Comparison of ENCODE assay signal across 3 worm cellular contexts in the genomic region with DNA sequence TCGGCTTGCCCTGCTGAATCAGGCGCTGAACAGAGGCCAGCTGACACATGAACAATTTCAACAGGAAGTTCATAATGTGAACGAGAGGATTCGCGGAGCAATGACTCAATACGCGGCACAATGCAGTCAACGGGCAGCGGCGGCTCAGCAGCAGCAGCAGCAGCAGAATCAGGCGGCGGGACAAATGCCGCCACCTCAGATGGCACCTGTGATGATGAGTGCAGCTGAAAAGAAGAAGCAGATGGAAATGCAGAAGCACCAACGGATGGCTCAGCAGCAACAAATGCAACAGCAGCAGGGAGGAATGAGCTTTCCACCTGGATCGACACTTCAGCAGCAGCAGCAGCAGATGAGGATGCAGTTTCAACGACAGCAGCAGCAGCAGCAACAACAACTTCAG.
A peak's percentile ranks its signal among the peaks of the same experiment; 100 is the strongest.
TF ChIP-seq lines count a peak whose summit lies in the region.

No protein-coding gene starts in this region.

TF ChIP-seq in whole organism, L4 larva, 104 proteins besides CTCF, POLR2A, EP300 and RAD21:
- TF ChIP-seq vab-7 (GFP tag; IDR thresholded peaks at IDR 0.05; lab: Robert Waterston, UW), result no peak
- TF ChIP-seq sdz-12 (GFP tag; optimal IDR thresholded peaks at IDR 0.05; lab: Kevin White, UChicago), result peak; percentile 14
- peak; percentile 84 for TF ChIP-seq set-16 (GFP tag; IDR thresholded peaks at IDR 0.05; lab: Robert Waterston, UW)

TF ChIP-seq in whole organism, late embryonic, 69 proteins besides CTCF, POLR2A, EP300 and RAD21:
- TF ChIP-seq pros-1 (tag; optimal IDR thresholded peaks at IDR 0.05; lab: Kevin White, UChicago) (no peak), ceh-34 (tag; optimal IDR thresholded peaks at IDR 0.05; lab: Kevin White, UChicago) (no peak), pag-3 (tag; optimal IDR thresholded peaks at IDR 0.05; lab: Kevin White, UChicago; ENCODE audit: borderline replicate concordance) (no peak), ceh-9 (tag; optimal IDR thresholded peaks at IDR 0.05; lab: Kevin White, UChicago) (no peak), ceh-14 (tag; optimal IDR thresholded peaks at IDR 0.05; lab: Kevin White, UChicago) (no peak), hlh-6 (tag; optimal IDR thresholded peaks at IDR 0.05; lab: Kevin White, UChicago) (peak; percentile 30), gmeb-2 (tag; optimal IDR thresholded peaks at IDR 0.05; lab: Kevin White, UChicago) (no peak)

TF ChIP-seq in whole organism, young adult, 124 proteins besides CTCF, POLR2A, EP300 and RAD21:
- TF ChIP-seq zfh-2 (GFP tag; conservative IDR thresholded peaks at IDR 0.05; lab: Robert Waterston, UW) (peak; percentile 80), dox-1 (GFP tag; IDR thresholded peaks at IDR 0.05; lab: Robert Waterston, UW) (0 out of 2 replicates have a peak, but pooled peaks have one; percentile 26), F52B5.7 (tag; optimal IDR thresholded peaks at IDR 0.05; lab: Kevin White, UChicago) (peak; percentile 27), Y95B8A.8 (GFP tag; IDR thresholded peaks at IDR 0.05; lab: Robert Waterston, UW) (no peak), F37B4.10 (GFP tag; IDR thresholded peaks at IDR 0.05; lab: Robert Waterston, UW) (no peak), egrh-3 (GFP tag; IDR thresholded peaks at IDR 0.05; lab: Robert Waterston, UW) (peak; percentile 73), egl-18 (GFP tag; IDR thresholded peaks at IDR 0.05; lab: Robert Waterston, UW) (no peak)
